Worm (Caenorhabditis elegans) whole organism, young adult: ENCODE measurements around the gene str-162.
A peak's percentile ranks its signal among the peaks of the same experiment; 100 is the strongest.

Experiments used
- B0019.2 ChIP-seq: fragments of 200-800 bp; sonication (Bioruptor generic); conservative IDR thresholded peaks from 2 replicates; pipeline ENCODE4 v1.3.6; 2022; ENCODE audit warnings: missing genetic modification reagents, missing genetic modification characterization, missing compliant biosample characterization
- B0336.3 ChIP-seq: fragments of 200-800 bp; sonication (Bioruptor generic); IDR thresholded peaks from 2 replicates; pipeline ENCODE4 v1.3.6; 2022; ENCODE audit warnings: missing genetic modification characterization, missing compliant biosample characterization
- F39B2.1 ChIP-seq: fragments of 200-800 bp; sonication (Bioruptor generic); IDR thresholded peaks from 2 replicates; pipeline ENCODE4 v1.3.6; 2022; ENCODE audit warnings: missing genetic modification reagents, missing genetic modification characterization, missing compliant biosample characterization
- F52B5.7 ChIP-seq: sonication (generic microtip); optimal IDR thresholded peaks from 2 replicates; lab custom pipeline; 2016; ENCODE audit warnings: mild to moderate bottlenecking, missing genetic modification characterization, missing compliant biosample characterization
- Y53G8AR.9 ChIP-seq: fragments of 200-800 bp; sonication (Bioruptor generic); conservative IDR thresholded peaks from 2 replicates; pipeline ENCODE4 v1.3.6; 2022; ENCODE audit warnings: missing genetic modification reagents, missing genetic modification characterization, missing compliant biosample characterization
- Y67H2A.10 ChIP-seq: fragments of 200-800 bp; sonication (Bioruptor generic); conservative IDR thresholded peaks from 2 replicates; pipeline ENCODE4 v1.3.6; 2022; ENCODE audit warnings: missing genetic modification reagents, missing genetic modification characterization, missing compliant biosample characterization
- Y79H2A.3 ChIP-seq: fragments of 200-800 bp; sonication (Bioruptor generic); conservative IDR thresholded peaks from 2 replicates; pipeline ENCODE4 v1.3.6; 2022; ENCODE audit warnings: missing genetic modification reagents, missing genetic modification characterization, missing compliant biosample characterization
- Y95B8A.8 ChIP-seq: fragments of 200-800 bp; sonication (Bioruptor generic); IDR thresholded peaks from 2 replicates; pipeline ENCODE4 v1.3.6; 2022; ENCODE audit warnings: missing genetic modification reagents, missing genetic modification characterization, missing compliant biosample characterization
- aptf-2 ChIP-seq: fragments of 200-800 bp; sonication (Bioruptor generic); conservative IDR thresholded peaks from 2 replicates; pipeline ENCODE4 v1.3.6; 2022; ENCODE audit warnings: missing genetic modification reagents, missing genetic modification characterization, missing compliant biosample characterization
- aptf-3 ChIP-seq: fragments of 200-800 bp; sonication (Bioruptor generic); IDR thresholded peaks from 2 replicates; pipeline ENCODE4 v1.3.6; 2022; ENCODE audit warnings: missing genetic modification characterization, missing compliant biosample characterization
- attf-5 ChIP-seq: fragments of 200-800 bp; sonication (Bioruptor generic); optimal IDR thresholded peaks from 2 replicates; lab custom pipeline; 2018; ENCODE audit warnings: mild to moderate bottlenecking, missing genetic modification characterization, missing compliant biosample characterization
- bed-2 ChIP-seq: fragments of 200-800 bp; sonication (Bioruptor generic); IDR thresholded peaks from 2 replicates; pipeline ENCODE4 v1.3.6; 2022; ENCODE audit warnings: missing genetic modification reagents, missing genetic modification characterization, missing compliant biosample characterization
- ccch-3 ChIP-seq: fragments of 200-800 bp; sonication (Bioruptor generic); optimal IDR thresholded peaks from 2 replicates; lab custom pipeline; 2018; ENCODE audit warnings: mild to moderate bottlenecking, missing genetic modification characterization, missing compliant biosample characterization
- ceh-58 ChIP-seq: fragments of 200-800 bp; sonication (Bioruptor generic); IDR thresholded peaks from 2 replicates; pipeline ENCODE4 v1.3.6; 2022; ENCODE audit warnings: missing genetic modification characterization, missing compliant biosample characterization
- dpl-1 ChIP-seq: fragments of 150-350 bp; optimal IDR thresholded peaks from 2 replicates; lab custom pipeline; 2014; ENCODE audit warnings: missing biosample characterization, missing genetic modification reagents, missing genetic modification characterization
- egl-18 ChIP-seq: fragments of 200-800 bp; sonication (Bioruptor generic); IDR thresholded peaks from 2 replicates; pipeline ENCODE4 v1.3.6; 2022; ENCODE audit warnings: missing genetic modification reagents, missing genetic modification characterization, missing compliant biosample characterization
- egl-44 ChIP-seq: fragments of 200-800 bp; sonication (Bioruptor generic); IDR thresholded peaks from 2 replicates; pipeline ENCODE4 v1.3.6; 2022; ENCODE audit warnings: missing genetic modification reagents, missing genetic modification characterization, missing compliant biosample characterization
- egrh-3 ChIP-seq: fragments of 200-800 bp; sonication (Bioruptor generic); IDR thresholded peaks from 2 replicates; pipeline ENCODE4 v1.3.6; 2022; ENCODE audit warnings: missing genetic modification reagents, missing genetic modification characterization, missing compliant biosample characterization
- ekl-4 ChIP-seq: fragments of 200-800 bp; sonication (Bioruptor generic); IDR thresholded peaks from 2 replicates; pipeline ENCODE4 v1.3.6; 2022; ENCODE audit warnings: missing genetic modification reagents, missing genetic modification characterization, missing compliant biosample characterization
- ets-4 ChIP-seq: fragments of 200-800 bp; sonication (Bioruptor generic); optimal IDR thresholded peaks from 2 replicates; lab custom pipeline; 2018; ENCODE audit warnings: mild to moderate bottlenecking, missing genetic modification characterization, missing compliant biosample characterization
- gei-17 ChIP-seq: fragments of 200-800 bp; sonication (Bioruptor generic); optimal IDR thresholded peaks from 2 replicates; lab custom pipeline; 2018; ENCODE audit warnings: mild to moderate bottlenecking, missing genetic modification characterization, missing compliant biosample characterization
- hmg-1.2 ChIP-seq: fragments of 200-800 bp; sonication (Bioruptor generic); IDR thresholded peaks from 2 replicates; pipeline ENCODE4 v1.3.6; 2022; ENCODE audit warnings: missing genetic modification reagents, missing genetic modification characterization, missing compliant biosample characterization
- hrde-1 ChIP-seq: sonication (generic microtip); optimal IDR thresholded peaks from 2 replicates; lab custom pipeline; 2016; ENCODE audit warnings: missing genetic modification characterization, mild to moderate bottlenecking, missing compliant biosample characterization, moderate library complexity, missing genotype, missing genetic modification reagents, borderline replicate concordance
- let-526 ChIP-seq: fragments of 200-800 bp; sonication (Bioruptor generic); IDR thresholded peaks from 2 replicates; pipeline ENCODE4 v1.3.6; 2022; ENCODE audit warnings: missing genetic modification reagents, missing genetic modification characterization, missing compliant biosample characterization
- mxl-1 ChIP-seq: sonication (generic microtip); optimal IDR thresholded peaks from 2 replicates; lab custom pipeline; 2016; ENCODE audit warnings: missing genetic modification characterization, missing compliant biosample characterization
- nhr-90 ChIP-seq: sonication (generic microtip); optimal IDR thresholded peaks from 2 replicates; lab custom pipeline; 2016; ENCODE audit warnings: missing genotype, mild to moderate bottlenecking, missing genetic modification characterization, missing compliant biosample characterization
- repo-1 ChIP-seq: sonication (generic microtip); optimal IDR thresholded peaks from 2 replicates; lab custom pipeline; 2017; ENCODE audit warnings: mild to moderate bottlenecking, missing genetic modification characterization, missing compliant biosample characterization
- somi-1 ChIP-seq: fragments of 200-800 bp; sonication (Bioruptor generic); optimal IDR thresholded peaks from 2 replicates; lab custom pipeline; 2018; ENCODE audit warnings: mild to moderate bottlenecking, missing genetic modification characterization, missing compliant biosample characterization
- tbp1 ChIP-seq: fragments of 200-800 bp; sonication (Bioruptor generic); optimal IDR thresholded peaks from 2 replicates; lab custom pipeline; 2018; ENCODE audit warnings: mild to moderate bottlenecking, missing genetic modification characterization, missing compliant biosample characterization
- xnd-1 ChIP-seq: sonication (generic microtip); optimal IDR thresholded peaks from 2 replicates; lab custom pipeline; 2016; ENCODE audit warnings: missing genotype, missing genetic modification reagents, missing genetic modification characterization, missing compliant biosample characterization
- zfh-2 ChIP-seq: fragments of 200-800 bp; sonication (Bioruptor generic); conservative IDR thresholded peaks from 2 replicates; pipeline ENCODE4 v1.3.6; 2022; ENCODE audit warnings: missing genetic modification reagents, missing genetic modification characterization, missing compliant biosample characterization
- ztf-26 ChIP-seq: sonication (generic microtip); optimal IDR thresholded peaks from 2 replicates; lab custom pipeline; 2017; ENCODE audit warnings: missing genetic modification characterization, missing compliant biosample characterization

The str-162 gene

ce11 chrIV:4993128-4993527, 939 bp downstream of the str-162 start:
- no peak for TF ChIP-seq let-526
- no peak for TF ChIP-seq gei-17 (GFP tag; lab: Kevin White, UChicago)
- no peak for TF ChIP-seq Y67H2A.10
- TF ChIP-seq, all 124 proteins: peak for 0

DNA sequence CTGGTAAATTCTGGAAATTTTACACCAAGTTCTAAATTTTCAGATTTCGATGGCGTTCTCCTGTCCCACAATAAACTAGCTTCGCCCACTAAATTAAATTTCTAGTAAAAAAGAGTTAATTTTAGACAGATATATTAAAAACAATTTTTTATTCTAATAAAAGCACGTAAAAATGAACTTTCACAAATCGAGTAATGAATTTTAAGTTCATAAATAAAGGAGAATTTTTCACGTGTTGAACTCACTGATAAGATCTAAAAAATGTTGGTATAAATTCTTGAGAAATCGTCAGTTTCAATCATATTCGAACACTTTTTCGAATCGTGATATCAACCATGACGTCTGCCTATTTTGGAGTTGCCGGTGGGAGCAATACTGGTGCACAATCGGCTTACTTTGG, 3.7 kb downstream of the str-162 start, which contains the start of gene ssq-2:
ssq-2 (plus strand) TSS at position 301 of the 400 bp plus-strand sequence.
- TF ChIP-seq egrh-3 (GFP tag; lab: Robert Waterston, UW) = no peak
- TF ChIP-seq repo-1 (tag; lab: Kevin White, UChicago) = no peak
- TF ChIP-seq xnd-1 (tag; lab: Kevin White, UChicago) = no peak
- no peak for TF ChIP-seq egl-44 (GFP tag; lab: Robert Waterston, UW)
- TF ChIP-seq ccch-3 (GFP tag; lab: Kevin White, UChicago) = no peak
- no peak for TF ChIP-seq bed-2
- TF ChIP-seq attf-5 (GFP tag; lab: Kevin White, UChicago) = no peak
- TF ChIP-seq Y53G8AR.9 (GFP tag; lab: Robert Waterston, UW) = no peak
- TF ChIP-seq tbp1 (GFP tag; lab: Kevin White, UChicago) = no peak

DNA sequence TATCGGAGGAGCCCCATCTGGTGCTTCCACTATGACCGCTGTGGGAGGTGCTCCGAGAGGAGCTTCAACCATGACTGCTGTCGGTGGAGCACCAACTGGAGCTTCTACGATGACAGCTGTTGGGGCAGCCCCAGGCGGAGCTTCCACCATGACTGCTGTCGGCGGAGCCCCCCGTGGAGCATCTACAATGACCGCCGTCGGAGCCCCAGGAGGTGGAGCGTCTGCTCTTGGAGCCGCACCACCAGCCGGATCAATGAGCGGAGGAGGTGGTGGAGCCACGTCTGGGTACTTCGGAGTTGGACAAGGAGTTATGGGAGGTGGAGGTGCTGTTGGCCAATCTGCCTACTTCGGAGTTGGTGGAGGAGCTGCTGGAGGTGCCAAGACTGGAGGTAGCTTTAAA, 4.8 kb downstream of the str-162 start:
- TF ChIP-seq B0019.2 (GFP tag; lab: Robert Waterston, UW) = no peak
- TF ChIP-seq hrde-1 (tag; lab: Kevin White, UChicago) = no peak
- peak; percentile 86 for TF ChIP-seq egrh-3 (GFP tag; lab: Robert Waterston, UW)
- peak; percentile 70 for TF ChIP-seq zfh-2 (GFP tag; lab: Robert Waterston, UW)

DNA sequence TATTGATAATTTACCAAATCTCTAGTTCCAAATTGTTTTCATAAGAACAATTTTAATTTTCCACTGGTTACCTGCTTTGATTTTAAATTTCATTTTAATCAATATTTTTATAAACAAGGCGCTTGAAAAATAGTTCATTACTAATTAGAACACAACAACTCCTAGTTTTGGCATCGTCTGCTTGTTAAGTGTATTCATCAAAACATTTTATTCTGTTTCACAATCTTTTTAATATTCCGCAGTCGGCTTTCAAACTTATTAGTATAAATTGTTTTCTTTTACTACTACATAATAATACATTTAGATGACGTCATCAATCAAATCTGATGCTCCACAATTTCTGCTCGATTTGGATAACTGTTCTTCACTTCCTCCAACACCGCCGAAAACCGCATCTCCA, 10.3 kb downstream of the str-162 start, which contains the start of gene pes-1:
pes-1 (plus strand) TSS at position 301 of the 400 bp plus-strand sequence.
- TF ChIP-seq F39B2.1 (GFP tag; lab: Robert Waterston, UW) (no peak), ztf-26 (no peak), B0336.3 (GFP tag; lab: Robert Waterston, UW) (no peak), Y95B8A.8 (GFP tag; lab: Robert Waterston, UW) (no peak), mxl-1 (tag; lab: Kevin White, UChicago) (no peak), somi-1 (GFP tag; lab: Kevin White, UChicago) (no peak), ceh-58 (no peak), dpl-1 (GFP tag; lab: Kevin White, UChicago) (no peak), ekl-4 (GFP tag; lab: Robert Waterston, UW) (no peak), F52B5.7 (tag; lab: Kevin White, UChicago) (no peak), repo-1 (tag; lab: Kevin White, UChicago) (no peak), egl-18 (GFP tag; lab: Robert Waterston, UW) (no peak), ets-4 (no peak), aptf-3 (no peak), hmg-1.2 (GFP tag; lab: Robert Waterston, UW) (no peak), nhr-90 (tag; lab: Kevin White, UChicago) (no peak)

- no peak for TF ChIP-seq aptf-2 (GFP tag; lab: Robert Waterston, UW)
- TF ChIP-seq somi-1 (GFP tag; lab: Kevin White, UChicago) = no peak
These were observed 13.0 kb downstream of the str-162 start for ce11 chrIV:5005154-5005553.

DNA sequence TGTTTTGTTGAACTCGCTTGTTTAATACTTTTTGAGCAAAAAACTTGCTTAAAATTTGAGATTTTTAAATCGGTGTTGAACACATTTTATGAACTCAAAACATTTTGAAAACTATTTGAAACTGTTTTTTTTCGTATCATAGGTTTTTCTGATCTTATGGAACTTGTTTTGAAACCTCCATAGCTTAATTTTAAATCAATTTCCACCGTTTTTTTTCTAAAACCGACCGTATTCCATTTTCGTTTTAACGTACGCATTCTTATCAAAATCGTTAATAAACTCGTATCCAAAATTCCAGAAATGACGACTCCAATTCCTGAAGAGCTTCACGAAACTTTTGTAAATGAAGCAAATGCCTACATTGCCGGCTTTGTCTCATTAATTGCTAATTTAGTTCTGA, 16.2 kb downstream of the str-162 start, which contains the start of gene srm-2:
srm-2 (plus strand) TSS at position 301 of the 400 bp plus-strand sequence.
- TF ChIP-seq Y79H2A.3 = no peak
- TF ChIP-seq, all 124 proteins: peak for 0
